Fruit fly (Drosophila melanogaster): ENCODE results near the gene CG17129.

The CG17129 gene

DNA sequence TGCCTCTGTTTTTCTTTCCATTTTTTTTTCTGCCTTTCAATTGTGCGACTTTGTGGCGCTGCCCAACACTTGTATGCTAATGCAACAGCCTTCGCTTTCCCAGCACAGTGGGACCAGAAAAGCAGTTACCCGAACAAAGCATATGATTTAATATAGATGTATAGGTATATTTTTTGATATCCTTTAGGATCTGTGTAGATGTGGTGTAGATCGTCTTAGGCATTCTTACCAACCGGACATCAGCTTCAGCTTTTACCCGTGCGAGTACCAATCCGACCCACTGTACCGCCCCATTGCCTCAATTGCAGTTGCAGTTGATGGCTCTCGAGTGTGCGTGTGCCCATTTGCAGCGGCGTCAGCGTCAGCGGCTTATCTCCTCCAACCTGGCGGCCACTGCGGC is 43.7 kb downstream of the CG17129 start (continued):
- TF ChIP-seq CG12659 (GFP tag; optimal IDR thresholded peaks at IDR 0.05) (peak; percentile 27), chif (GFP tag; optimal IDR thresholded peaks at IDR 0.05) (peak; percentile 70 to 73), ftz-f1 (GFP tag; optimal IDR thresholded peaks at IDR 0.05) (no peak), Atf3 (GFP tag; optimal IDR thresholded peaks at IDR 0.05) (peak; percentile 13), HmgD (GFP tag; optimal IDR thresholded peaks at IDR 0.05) (no peak), CG12155 (GFP tag; optimal IDR thresholded peaks at IDR 0.05) (peak; percentile 28), CG7839 (tag; optimal IDR thresholded peaks at IDR 0.05) (peak; percentile 68), da (GFP tag; optimal IDR thresholded peaks at IDR 0.05) (no peak), Elba2 (GFP tag; optimal IDR thresholded peaks at IDR 0.05) (no peak), ssp (GFP tag; IDR thresholded peaks at IDR 0.05) (peak; percentile 50; the same call in 1 of the 2 replicates), CoRest (tag; optimal IDR thresholded peaks at IDR 0.05) (peak; percentile 51), Nf-YA (GFP tag; IDR thresholded peaks at IDR 0.05) (no peak), CG31224 (GFP tag; IDR thresholded peaks at IDR 0.05) (peak; percentile 19; the same call in 1 of the 2 replicates), CG1024 (GFP tag; IDR thresholded peaks at IDR 0.05) (peak; percentile 46; the same call in 1 of the 2 replicates), pum (GFP tag; optimal IDR thresholded peaks at IDR 0.05) (peak; percentile 54), wdn (GFP tag; IDR thresholded peaks at IDR 0.05) (peak; percentile 16; the same call in 1 of the 2 replicates), CG8765 (GFP tag; IDR thresholded peaks at IDR 0.05) (peak; percentile 44; the same call in 1 of the 2 replicates), eve (GFP tag; optimal IDR thresholded peaks at IDR 0.05) (peak in 1 of 2 experiments; percentile 64), CG1792 (GFP tag; optimal IDR thresholded peaks at IDR 0.05) (no peak), ap (GFP tag; IDR thresholded peaks at IDR 0.05) (peak; percentile 65), yki (optimal IDR thresholded peaks at IDR 0.05) (no peak), CHES-1-like (GFP tag; optimal IDR thresholded peaks at IDR 0.05) (no peak), E2f1 (GFP tag; IDR thresholded peaks at IDR 0.05) (peak; percentile 62), vvl (GFP tag; IDR thresholded peaks at IDR 0.05) (peak; percentile 82), bsh (GFP tag; optimal IDR thresholded peaks at IDR 0.05) (peak; percentile 86 to 87), Lpt (GFP tag; optimal IDR thresholded peaks at IDR 0.05) (no peak), ab (GFP tag; optimal IDR thresholded peaks at IDR 0.05) (peak; percentile 12), CG6272 (GFP tag; IDR thresholded peaks at IDR 0.05) (peak; percentile 22; the same call in 1 of the 2 replicates), CG15514 (GFP tag; optimal IDR thresholded peaks at IDR 0.05) (no peak), zen2 (GFP tag; IDR thresholded peaks at IDR 0.05; ENCODE audit: partially characterized antibody) (no peak), Eip74EF (GFP tag; optimal IDR thresholded peaks at IDR 0.05) (no peak), sim (GFP tag; IDR thresholded peaks at IDR 0.05) (peak; percentile 65; the same call in 1 of the 2 replicates), CG10147 (GFP tag; optimal IDR thresholded peaks at IDR 0.05) (no peak), CG9876 (GFP tag; optimal IDR thresholded peaks at IDR 0.05) (no peak), cas (GFP tag; IDR thresholded peaks at IDR 0.05) (no peak), en (GFP tag; optimal IDR thresholded peaks at IDR 0.05) (no peak), amos (GFP tag; IDR thresholded peaks at IDR 0.05; ENCODE audit: partially characterized antibody) (no peak), CG11456 (GFP tag; IDR thresholded peaks at IDR 0.05) (peak; percentile 46; the same call in 2 of the 3 replicates), CG7987 (GFP tag; optimal IDR thresholded peaks at IDR 0.05) (no peak), phol (tag; optimal IDR thresholded peaks at IDR 0.05) (peak; percentile 79), CG18764 (GFP tag; optimal IDR thresholded peaks at IDR 0.05) (peak; percentile 16), scrt (GFP tag; optimal IDR thresholded peaks at IDR 0.05) (no peak), hkb (optimal IDR thresholded peaks at IDR 0.05) (no peak), hkb (GFP tag; IDR thresholded peaks at IDR 0.05) (peak; percentile 68), chinmo (GFP tag; IDR thresholded peaks at IDR 0.05; ENCODE audit: partially characterized antibody) (no peak), CG13624 (GFP tag; optimal IDR thresholded peaks at IDR 0.05) (no peak), Side (GFP tag; optimal IDR thresholded peaks at IDR 0.05) (no peak), CG32767 (GFP tag; IDR thresholded peaks at IDR 0.05) (peak; percentile 50; the same call in 1 of the 2 replicates), CG16813 (GFP tag; IDR thresholded peaks at IDR 0.05; ENCODE audit: partially characterized antibody) (no peak), CG7928 (GFP tag; optimal IDR thresholded peaks at IDR 0.05) (no peak), slbo (GFP tag; IDR thresholded peaks at IDR 0.05) (peak; percentile 54), vnd (GFP tag; IDR thresholded peaks at IDR 0.05; ENCODE audit: partially characterized antibody) (no peak)
